Fruit fly (Drosophila melanogaster): ENCODE measurements around the gene heca.

heca gene

DNA sequence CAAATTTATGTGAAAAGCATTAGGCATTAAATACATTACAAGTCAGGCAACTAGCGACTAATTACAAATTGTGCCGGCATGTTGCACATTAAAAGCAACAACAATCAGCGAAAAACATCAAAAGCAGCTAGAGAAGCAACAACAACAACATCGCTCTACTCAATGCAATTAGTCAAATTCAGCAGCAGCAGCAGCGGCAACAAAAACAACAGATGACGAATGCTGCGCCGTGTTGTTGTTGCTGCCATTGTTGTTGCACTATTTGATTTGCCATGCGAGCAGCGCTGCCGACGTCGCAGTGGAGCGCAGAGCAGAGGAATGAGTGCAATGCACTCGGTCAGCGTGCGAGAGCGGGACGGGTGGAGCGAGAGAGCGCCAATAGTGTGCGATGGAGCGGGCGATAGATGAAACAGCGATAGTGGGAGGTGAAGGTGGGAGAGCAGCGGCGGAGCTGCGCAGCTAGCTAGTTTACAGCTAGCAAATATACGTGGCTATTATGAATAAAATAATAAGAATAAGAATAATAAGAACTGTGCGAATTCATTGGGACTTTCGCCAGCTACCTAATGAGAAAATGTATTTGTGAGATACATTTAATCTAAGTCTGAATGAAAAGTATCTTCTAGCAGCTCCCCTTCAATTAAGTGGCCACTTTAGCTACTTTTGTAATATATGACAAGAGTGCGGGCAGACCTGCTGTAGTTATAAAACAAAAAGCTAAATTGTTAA lies 60.4 kb downstream of the heca start (continued):
- TF ChIP-seq ftz-f1 (GFP tag; optimal IDR thresholded peaks at IDR 0.05) (peak; percentile 45), grau (tag; optimal IDR thresholded peaks at IDR 0.05) (no peak), Neu2 (GFP tag; optimal IDR thresholded peaks at IDR 0.05; ENCODE audit: borderline replicate concordance) (no peak), gsb (GFP tag; IDR thresholded peaks at IDR 0.05) (no peak), oc (tag; optimal IDR thresholded peaks at IDR 0.05) (no peak), CG17359 (tag; optimal IDR thresholded peaks at IDR 0.05) (peak; percentile 2), CG30020 (tag; optimal IDR thresholded peaks at IDR 0.05) (no peak), chinmo (GFP tag; IDR thresholded peaks at IDR 0.05; ENCODE audit: partially characterized antibody) (0 out of 4 replicates have a peak, but pooled peaks have one; percentile 66), chn (GFP tag; optimal IDR thresholded peaks at IDR 0.05) (peak; percentile 42), CG4360 (GFP tag; IDR thresholded peaks at IDR 0.05) (peak; percentile 100), ci (GFP tag; IDR thresholded peaks at IDR 0.05) (peak; percentile 48; the same call in 1 of the 3 replicates), Xbp1 (GFP tag; optimal IDR thresholded peaks at IDR 0.05) (peak; percentile 8), pnt (GFP tag; optimal IDR thresholded peaks at IDR 0.05) (no peak), ems (GFP tag; optimal IDR thresholded peaks at IDR 0.05) (no peak), zen2 (GFP tag; IDR thresholded peaks at IDR 0.05; ENCODE audit: partially characterized antibody) (no peak), gcm (GFP tag; optimal IDR thresholded peaks at IDR 0.05) (peak; percentile 17), Elba2 (GFP tag; optimal IDR thresholded peaks at IDR 0.05) (peak; percentile 48), row (GFP tag; IDR thresholded peaks at IDR 0.05) (peak; percentile 95), CG11504 (tag; optimal IDR thresholded peaks at IDR 0.05) (peak; percentile 54), dmrt99B (tag; optimal IDR thresholded peaks at IDR 0.05) (no peak), CG9932 (GFP tag; IDR thresholded peaks at IDR 0.05) (no peak), kni (GFP tag; optimal IDR thresholded peaks at IDR 0.05) (peak; percentile 20), prd (optimal IDR thresholded peaks at IDR 0.05) (peak in 1 of 2 experiments; percentile 48), prd (GFP tag; IDR thresholded peaks at IDR 0.05) (no peak), Ada2b (GFP tag; IDR thresholded peaks at IDR 0.05) (no peak), CG1233 (GFP tag; optimal IDR thresholded peaks at IDR 0.05) (no peak), Lhr (GFP tag; optimal IDR thresholded peaks at IDR 0.05) (no peak), CG10543 (GFP tag; optimal IDR thresholded peaks at IDR 0.05) (peak; percentile 54), mld (GFP tag; IDR thresholded peaks at IDR 0.05; ENCODE audit: partially characterized antibody) (no peak), CG18599 (GFP tag; optimal IDR thresholded peaks at IDR 0.05) (peak; percentile 13), CG1024 (GFP tag; IDR thresholded peaks at IDR 0.05) (no peak), Sry-β (GFP tag; optimal IDR thresholded peaks at IDR 0.05) (peak; percentile 93), Trl (optimal IDR thresholded peaks at IDR 0.05) (peak; percentile 63 to 79), Trl (GFP tag; optimal IDR thresholded peaks at IDR 0.05) (no peak), CG4424 (GFP tag; optimal IDR thresholded peaks at IDR 0.05) (peak; percentile 12), CG7839 (tag; optimal IDR thresholded peaks at IDR 0.05) (peak; percentile 21), CG32532 (GFP tag; IDR thresholded peaks at IDR 0.05) (0 out of 2 replicates have a peak, but pooled peaks have one; percentile 21), HmgD (GFP tag; optimal IDR thresholded peaks at IDR 0.05) (peak; percentile 45), Adf1 (GFP tag; IDR thresholded peaks at IDR 0.05) (peak; percentile 85), CG10209 (GFP tag; optimal IDR thresholded peaks at IDR 0.05) (peak; percentile 9), Hr78 (GFP tag; optimal IDR thresholded peaks at IDR 0.05) (peak in 1 of 2 experiments; percentile 76), nmo (GFP tag; optimal IDR thresholded peaks at IDR 0.05) (peak; percentile 37), gro (GFP tag; optimal IDR thresholded peaks at IDR 0.05) (no peak), sob (GFP tag; IDR thresholded peaks at IDR 0.05) (0 out of 2 replicates have a peak, but pooled peaks have one; percentile 20), eve (GFP tag; optimal IDR thresholded peaks at IDR 0.05) (peak in 1 of 2 experiments; percentile 33), Nf-YB (GFP tag; optimal IDR thresholded peaks at IDR 0.05) (peak; percentile 88), CG10267 (tag; optimal IDR thresholded peaks at IDR 0.05) (no peak), Spps (tag; optimal IDR thresholded peaks at IDR 0.05) (no peak), Fer1 (GFP tag; optimal IDR thresholded peaks at IDR 0.05) (peak; percentile 14)
